Worm (Caenorhabditis elegans) whole organism, young adult: ENCODE measurements around the gene pgp-12.

ENCODE experiments used
- F22D6.2 ChIP-seq: sonication (generic microtip); optimal IDR thresholded peaks from 2 replicates; lab custom pipeline; 2016; ENCODE audit warnings: mild to moderate bottlenecking, missing genetic modification characterization, missing compliant biosample characterization
- F57A8.1 ChIP-seq: fragments of 200-800 bp; sonication (Bioruptor generic); optimal IDR thresholded peaks from 2 replicates; lab custom pipeline; 2018; ENCODE audit warnings: mild to moderate bottlenecking, missing genetic modification characterization, moderate library complexity, missing compliant biosample characterization
- ceh-58 ChIP-seq: fragments of 200-800 bp; sonication (Bioruptor generic); IDR thresholded peaks from 2 replicates; pipeline ENCODE4 v1.3.6; 2022; ENCODE audit warnings: missing genetic modification characterization, missing compliant biosample characterization
- dpl-1 ChIP-seq: fragments of 150-350 bp; optimal IDR thresholded peaks from 2 replicates; lab custom pipeline; 2014; ENCODE audit warnings: missing biosample characterization, missing genetic modification reagents, missing genetic modification characterization
- hmg-1.2 ChIP-seq: fragments of 200-800 bp; sonication (Bioruptor generic); IDR thresholded peaks from 2 replicates; pipeline ENCODE4 v1.3.6; 2022; ENCODE audit warnings: missing genetic modification reagents, missing genetic modification characterization, missing compliant biosample characterization
- hrde-1 ChIP-seq: sonication (generic microtip); optimal IDR thresholded peaks from 2 replicates; lab custom pipeline; 2016; ENCODE audit warnings: missing genetic modification characterization, mild to moderate bottlenecking, missing compliant biosample characterization, moderate library complexity, missing genotype, missing genetic modification reagents, borderline replicate concordance
- lin-35 ChIP-seq, 3 experiments: fragments of 150-350 bp in 2 of 3; sonication (generic microtip) in 1 of 3; optimal IDR thresholded peaks; 2 replicates each; lab custom pipeline; 2014 to 2018; ENCODE audit warnings: missing biosample characterization in 3 of 3, missing genetic modification characterization in 3 of 3, missing genetic modification reagents in 3 of 3
- lir-1 ChIP-seq: fragments of 200-800 bp; sonication (Bioruptor generic); conservative IDR thresholded peaks from 2 replicates; pipeline ENCODE4 v1.3.6; 2022; ENCODE audit warnings: missing genetic modification reagents, missing genetic modification characterization, missing compliant biosample characterization
- nfya-2 ChIP-seq: fragments of 200-800 bp; sonication (Bioruptor generic); IDR thresholded peaks from 2 replicates; pipeline ENCODE4 v1.3.6; 2022; ENCODE audit warnings: missing genetic modification reagents, missing genetic modification characterization, missing compliant biosample characterization
- nhr-120 ChIP-seq: fragments of 200-800 bp; sonication (Bioruptor generic); IDR thresholded peaks from 2 replicates; pipeline ENCODE4 v1.3.6; 2022; ENCODE audit warnings: missing genetic modification characterization, missing compliant biosample characterization
- nhr-80 ChIP-seq: sonication (generic microtip); optimal IDR thresholded peaks from 2 replicates; lab custom pipeline; 2016; ENCODE audit warnings: missing genetic modification characterization, missing compliant biosample characterization
- snpc-4 ChIP-seq, 5 experiments: fragments of 150-350 bp in 1 of 5; sonication (generic microtip) in 4 of 5; optimal IDR thresholded peaks; 2 replicates each; lab custom pipeline; 2014 to 2018; ENCODE audit warnings: missing genetic modification characterization in 5 of 5, missing biosample characterization in 3 of 5, antibody characterized with exemption in 2 of 5, mild to moderate bottlenecking in 2 of 5, missing compliant biosample characterization in 2 of 5, missing genotype in 2 of 5, moderate library complexity in 2 of 5, missing genetic modification reagents in 1 of 5
- unc-62 ChIP-seq: fragments of 150-350 bp; optimal IDR thresholded peaks from 2 replicates; lab custom pipeline; 2014; ENCODE audit warnings: missing biosample characterization, missing genetic modification reagents, missing genetic modification characterization

The pgp-12 gene

ce11 chrX:12781712-12782444 lies 50.3 kb downstream of the pgp-12 start, which contains the start of gene alh-13:
alh-13 (plus strand) TSS chrX:12782394.
- TF ChIP-seq nfya-2: no peak
- no peak for TF ChIP-seq unc-62 (GFP tag; lab: Kevin White, UChicago)
- TF ChIP-seq hmg-1.2 (GFP tag; lab: Robert Waterston, UW): no peak
- no peak for TF ChIP-seq nhr-80 (tag; lab: Kevin White, UChicago)
- no peak for TF ChIP-seq snpc-4 (GFP tag; optimal IDR thresholded peaks at IDR 0.05; lab: Kevin White, UChicago)
- no peak for TF ChIP-seq snpc-4 (tag; optimal IDR thresholded peaks at IDR 0.05; lab: Kevin White, UChicago)
- TF ChIP-seq F22D6.2 (tag; lab: Kevin White, UChicago): no peak
- no peak for TF ChIP-seq hrde-1 (tag; lab: Kevin White, UChicago)
- TF ChIP-seq nhr-120 (GFP tag; lab: Robert Waterston, UW): no peak
- no peak for TF ChIP-seq ceh-58 (GFP tag; lab: Robert Waterston, UW)
- no peak for TF ChIP-seq F57A8.1 (GFP tag; lab: Kevin White, UChicago)
- no peak for TF ChIP-seq lin-35 (GFP tag; optimal IDR thresholded peaks at IDR 0.05; lab: Kevin White, UChicago)
- TF ChIP-seq lir-1 (GFP tag; lab: Robert Waterston, UW): no peak
- no peak for TF ChIP-seq dpl-1 (GFP tag; lab: Kevin White, UChicago)
- TF ChIP-seq, all 124 proteins: peak for 0
